Worm (Caenorhabditis elegans): ENCODE data around the gene metr-1.

ce11 chrII:10948236-10949025, 22.1 kb downstream of the metr-1 start:
- TF ChIP-seq ama-1 (optimal IDR thresholded peaks at IDR 0.05): no peak
- no peak for TF ChIP-seq flt-1 (GFP tag; IDR thresholded peaks at IDR 0.05)
- no peak for TF ChIP-seq scrt-1 (GFP tag; IDR thresholded peaks at IDR 0.05)
- TF ChIP-seq aly-1 (tag; optimal IDR thresholded peaks at IDR 0.05): no peak
- no peak for TF ChIP-seq F13C5.2 (tag; optimal IDR thresholded peaks at IDR 0.05)
- TF ChIP-seq tbx-11 (GFP tag; IDR thresholded peaks at IDR 0.05): no peak
- TF ChIP-seq hmg-4 (GFP tag; optimal IDR thresholded peaks at IDR 0.05): no peak
- no peak for TF ChIP-seq sea-1 (GFP tag; conservative IDR thresholded peaks at IDR 0.05)
